Worm (Caenorhabditis elegans): ENCODE data around the gene tth-1.

Gene tth-1

DNA sequence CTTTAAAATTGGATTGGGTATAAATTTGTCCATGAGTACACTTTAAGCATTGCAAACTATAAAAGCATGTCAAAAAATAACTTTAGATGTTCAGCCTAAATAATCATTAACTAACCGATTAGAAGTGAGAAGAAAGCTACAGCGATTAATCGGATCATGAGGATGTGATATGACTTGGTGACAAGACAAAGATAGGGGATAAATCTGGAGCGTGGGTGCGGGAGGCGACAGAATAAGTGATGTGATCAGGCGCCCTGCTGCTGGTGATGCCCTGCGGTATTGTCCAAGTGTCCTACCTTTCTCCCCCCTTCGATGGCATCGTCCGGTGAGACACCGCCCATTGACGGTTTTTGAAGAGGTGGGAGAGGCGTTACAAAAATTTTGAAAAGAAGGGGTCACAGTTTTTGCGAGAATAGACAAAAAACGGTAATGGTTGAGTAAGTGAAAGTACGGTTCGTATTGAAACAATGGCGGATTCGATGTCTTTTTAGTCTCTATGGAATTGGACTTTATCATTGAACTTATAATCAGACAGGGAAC, 38.8 kb downstream of the tth-1 start, which contains the start of gene F41D9.2 (continued):
- TF ChIP-seq lin-29 (GFP tag; IDR thresholded peaks at IDR 0.05) (no peak), ZK546.5 (tag; optimal IDR thresholded peaks at IDR 0.05) (no peak), madf-5 (GFP tag; IDR thresholded peaks at IDR 0.05) (no peak), lin-13 (GFP tag; optimal IDR thresholded peaks at IDR 0.05) (no peak), daf-19 (GFP tag; conservative IDR thresholded peaks at IDR 0.05) (no peak), attf-4 (tag; optimal IDR thresholded peaks at IDR 0.05) (no peak), hlh-11 (tag; optimal IDR thresholded peaks at IDR 0.05) (peak; percentile 26), cey-2 (tag; optimal IDR thresholded peaks at IDR 0.05; ENCODE audit: borderline replicate concordance, insufficient read depth) (no peak), zip-11 (GFP tag; IDR thresholded peaks at IDR 0.05) (no peak), ceh-28 (tag; optimal IDR thresholded peaks at IDR 0.05) (no peak), ama-1 (optimal IDR thresholded peaks at IDR 0.05) (no peak), nhr-6 (tag; optimal IDR thresholded peaks at IDR 0.05) (no peak), dmd-9 (GFP tag; IDR thresholded peaks at IDR 0.05) (no peak), mxl-3 (GFP tag; optimal IDR thresholded peaks at IDR 0.05) (peak; percentile 61), ceh-82 (tag; optimal IDR thresholded peaks at IDR 0.05) (no peak), lir-3 (tag; optimal IDR thresholded peaks at IDR 0.05) (no peak), php-3 (GFP tag; IDR thresholded peaks at IDR 0.05) (no peak), fos-1 (tag; optimal IDR thresholded peaks at IDR 0.05) (no peak), hmg-1.1 (GFP tag; IDR thresholded peaks at IDR 0.05) (0 out of 2 replicates have a peak, but pooled peaks have one; percentile 17), D1046.2 (GFP tag; IDR thresholded peaks at IDR 0.05) (no peak), nhr-111 (GFP tag; optimal IDR thresholded peaks at IDR 0.05) (no peak), nhr-48 (tag; optimal IDR thresholded peaks at IDR 0.05) (no peak), tag-97 (GFP tag; IDR thresholded peaks at IDR 0.05) (no peak), unc-130 (GFP tag; optimal IDR thresholded peaks at IDR 0.05) (no peak), hlh-30 (tag; optimal IDR thresholded peaks at IDR 0.05; ENCODE audit: insufficient read depth) (peak; percentile 68), lin-15B (tag; optimal IDR thresholded peaks at IDR 0.05) (no peak), ctbp-1 (GFP tag; IDR thresholded peaks at IDR 0.05) (no peak), T26A8.4 (GFP tag; IDR thresholded peaks at IDR 0.05) (no peak), set-16 (GFP tag; IDR thresholded peaks at IDR 0.05) (peak; percentile 27; the same call in 1 of the 2 replicates), mes-2 (tag; optimal IDR thresholded peaks at IDR 0.05; ENCODE audit: poor library complexity, severe bottlenecking) (no peak), daf-8 (GFP tag; IDR thresholded peaks at IDR 0.05) (no peak), Y75B8A.6 (GFP tag; IDR thresholded peaks at IDR 0.05) (no peak), gei-8 (GFP tag; optimal IDR thresholded peaks at IDR 0.05) (no peak), nhr-10 (tag; optimal IDR thresholded peaks at IDR 0.05) (no peak), rbr-2 (tag; optimal IDR thresholded peaks at IDR 0.05) (no peak)

DNA sequence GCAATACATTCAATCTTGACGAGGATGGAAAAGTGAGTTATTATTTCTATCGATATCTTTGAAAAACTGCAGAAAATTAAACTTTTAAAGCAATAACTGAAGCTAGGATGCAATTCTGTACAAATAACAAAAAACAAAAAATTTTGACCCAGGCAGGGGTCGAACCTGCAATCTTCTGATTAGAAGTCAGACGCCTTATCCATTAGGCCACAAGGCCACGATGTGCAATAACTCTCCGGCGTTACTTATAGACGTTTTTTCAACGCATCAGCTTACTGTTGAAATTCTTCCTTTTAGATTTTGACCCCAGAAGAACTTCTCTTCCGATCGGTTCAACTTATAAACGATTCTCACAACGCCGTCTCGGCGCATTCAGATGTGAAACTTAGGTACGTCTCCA, 41.9 kb downstream of the tth-1 start:
- TF ChIP-seq snpc-4 (tag; optimal IDR thresholded peaks at IDR 0.05): no peak
- TF ChIP-seq ceh-20 (GFP tag; IDR thresholded peaks at IDR 0.05): 0 out of 2 replicates have a peak, but pooled peaks have one; percentile 10
- TF ChIP-seq daf-19 (GFP tag; conservative IDR thresholded peaks at IDR 0.05): peak; percentile 57; the same call in 1 of the 2 replicates
- no peak for TF ChIP-seq set-16 (GFP tag; IDR thresholded peaks at IDR 0.05)
- no peak for TF ChIP-seq jun-1 (tag; optimal IDR thresholded peaks at IDR 0.05)
- no peak for TF ChIP-seq nhr-77 (tag; optimal IDR thresholded peaks at IDR 0.05)
- peak; percentile 38 for TF ChIP-seq Y5F2A.4 (GFP tag; optimal IDR thresholded peaks at IDR 0.05)
- TF ChIP-seq nhr-10 (tag; optimal IDR thresholded peaks at IDR 0.05): no peak
- peak; percentile 67; the same call in 1 of the 2 replicates for TF ChIP-seq ceh-44 (GFP tag; IDR thresholded peaks at IDR 0.05)
- peak; percentile 62 for TF ChIP-seq mes-2 (tag; optimal IDR thresholded peaks at IDR 0.05; ENCODE audit: poor library complexity, severe bottlenecking)
- TF ChIP-seq ceh-32 (tag; optimal IDR thresholded peaks at IDR 0.05; ENCODE audit: poor library complexity): no peak
- peak; percentile 66 for TF ChIP-seq mxl-2 (GFP tag; conservative IDR thresholded peaks at IDR 0.05)
- TF ChIP-seq gei-8 (GFP tag; optimal IDR thresholded peaks at IDR 0.05): peak; percentile 29
- no peak for TF ChIP-seq fkh-10 (GFP tag; optimal IDR thresholded peaks at IDR 0.05)
- no peak for TF ChIP-seq ces-1 (GFP tag; optimal IDR thresholded peaks at IDR 0.05)
- no peak for TF ChIP-seq ceh-28 (tag; optimal IDR thresholded peaks at IDR 0.05)
- peak; percentile 74; the same call in 1 of the 2 replicates for TF ChIP-seq pha-4 (GFP tag; IDR thresholded peaks at IDR 0.05)
- no peak for TF ChIP-seq pha-4 (tag; optimal IDR thresholded peaks at IDR 0.05)
- no peak for TF ChIP-seq F10B5.3 (tag; optimal IDR thresholded peaks at IDR 0.05)
- peak; percentile 2 to 49 for TF ChIP-seq daf-16 (GFP tag; optimal IDR thresholded peaks at IDR 0.05)
- TF ChIP-seq daf-16 (tag; optimal IDR thresholded peaks at IDR 0.05): peak; percentile 53
- TF ChIP-seq skn-1 (tag; optimal IDR thresholded peaks at IDR 0.05): no peak
- no peak for TF ChIP-seq spr-1 (tag; optimal IDR thresholded peaks at IDR 0.05)
